Worm (Caenorhabditis elegans): ENCODE measurements around the gene Y55D5A.4.

- TF ChIP-seq fos-1 (tag; optimal IDR thresholded peaks at IDR 0.05), result no peak
- no peak for TF ChIP-seq zag-1 (tag; optimal IDR thresholded peaks at IDR 0.05)
- no peak for TF ChIP-seq lin-39 (tag; optimal IDR thresholded peaks at IDR 0.05)
- TF ChIP-seq fkh-10 (GFP tag; optimal IDR thresholded peaks at IDR 0.05), result no peak
- TF ChIP-seq pha-4 (tag; optimal IDR thresholded peaks at IDR 0.05), result no peak
- TF ChIP-seq nhr-77 (tag; optimal IDR thresholded peaks at IDR 0.05), result no peak
- TF ChIP-seq nfya-1 (tag; optimal IDR thresholded peaks at IDR 0.05; ENCODE audit: insufficient read depth), result no peak
- TF ChIP-seq ceh-82 (tag; optimal IDR thresholded peaks at IDR 0.05), result no peak
- no peak for TF ChIP-seq nhr-237 (tag; optimal IDR thresholded peaks at IDR 0.05)
Measured at ce11 chrIII:2993963-2994362, 4.1 kb upstream of the Y55D5A.4 start.
